Fruit fly (Drosophila melanogaster) whole organism, embryonic: ENCODE results near the gene CG3634.

Experiments
- Adf1 ChIP-seq: fragments of 200-800 bp; sonication (Bioruptor generic); IDR thresholded peaks from 2 replicates; pipeline ENCODE4 v1.3.6; 2022; ENCODE audit warnings: missing biosample characterization, missing genetic modification characterization
- BtbVII ChIP-seq: fragments of 200-800 bp; sonication (Bioruptor generic); optimal IDR thresholded peaks from 3 replicates; lab custom pipeline; 2017; ENCODE audit warnings: missing biosample characterization, mild to moderate bottlenecking, missing genetic modification characterization
- CG11093 ChIP-seq: fragments of 200-800 bp; sonication (Bioruptor generic); IDR thresholded peaks from 3 replicates; pipeline ENCODE4 v1.3.6; 2022; ENCODE audit warnings: missing biosample characterization, missing genetic modification characterization
- CG12104 ChIP-seq: fragments of 200-800 bp; sonication (Bioruptor generic); optimal IDR thresholded peaks from 3 replicates; lab custom pipeline; 2016; ENCODE audit warnings: missing biosample characterization, missing genetic modification characterization
- CG1602 ChIP-seq: fragments of 200-800 bp; sonication (Bioruptor generic); optimal IDR thresholded peaks from 3 replicates; lab custom pipeline; 2016; ENCODE audit warnings: missing biosample characterization, missing genetic modification characterization
- CG16813 ChIP-seq: fragments of 200-800 bp; sonication (Bioruptor generic); IDR thresholded peaks from 3 replicates; pipeline ENCODE4 v1.3.6; 2022; ENCODE audit warnings: missing biosample characterization, missing genetic modification characterization; ENCODE audit not compliant: partially characterized antibody
- CG17328 ChIP-seq: fragments of 200-800 bp; sonication (Bioruptor generic); IDR thresholded peaks from 2 replicates; pipeline ENCODE4 v1.3.6; 2022; ENCODE audit warnings: missing biosample characterization, missing genetic modification characterization
- CG18011 ChIP-seq: fragments of 200-800 bp; sonication (Bioruptor generic); optimal IDR thresholded peaks from 2 replicates; lab custom pipeline; 2017; ENCODE audit warnings: missing biosample characterization, missing genetic modification characterization, mild to moderate bottlenecking, moderate library complexity, missing genotype
- CG18599 ChIP-seq: fragments of 200-800 bp; sonication (Bioruptor generic); optimal IDR thresholded peaks from 3 replicates; lab custom pipeline; 2017; ENCODE audit warnings: missing biosample characterization, missing genetic modification characterization, mild to moderate bottlenecking, moderate library complexity, missing genetic modification reagents
- CG2712 ChIP-seq: fragments of 200-800 bp; optimal IDR thresholded peaks from 3 replicates; lab custom pipeline; 2019; ENCODE audit warnings: missing biosample characterization, mild to moderate bottlenecking, missing genetic modification characterization, moderate library complexity
- CG32532 ChIP-seq: fragments of 200-800 bp; sonication (Bioruptor generic); IDR thresholded peaks from 2 replicates; pipeline ENCODE4 v1.3.6; 2022; ENCODE audit warnings: missing biosample characterization, missing genetic modification characterization
- CG4404 ChIP-seq: fragments of 200-800 bp; sonication (Bioruptor generic); IDR thresholded peaks from 2 replicates; pipeline ENCODE4 v1.3.6; 2022; ENCODE audit warnings: missing biosample characterization, missing genetic modification characterization
- CG4820 ChIP-seq: fragments of 200-800 bp; sonication (Bioruptor generic); optimal IDR thresholded peaks from 3 replicates; lab custom pipeline; 2016; ENCODE audit warnings: missing biosample characterization, missing genetic modification characterization
- CG4854 ChIP-seq: fragments of 200-800 bp; sonication (Bioruptor generic); optimal IDR thresholded peaks from 2 replicates; lab custom pipeline; 2016; ENCODE audit warnings: missing biosample characterization, missing genetic modification characterization, inconsistent platforms
- CG5245 ChIP-seq: fragments of 200-800 bp; sonication (Bioruptor generic); optimal IDR thresholded peaks from 3 replicates; lab custom pipeline; 2016; ENCODE audit warnings: missing biosample characterization, missing genetic modification characterization
- CG6689 ChIP-seq: fragments of 200-800 bp; sonication (Bioruptor generic); IDR thresholded peaks from 2 replicates; pipeline ENCODE4 v1.3.6; 2022; ENCODE audit warnings: missing biosample characterization, missing genetic modification characterization
- CG6765 ChIP-seq: fragments of 200-800 bp; sonication (Bioruptor generic); optimal IDR thresholded peaks from 3 replicates; lab custom pipeline; 2017; ENCODE audit warnings: missing biosample characterization, mild to moderate bottlenecking, missing genetic modification characterization
- CG7963 ChIP-seq: fragments of 200-800 bp; sonication (Bioruptor generic); IDR thresholded peaks from 3 replicates; pipeline ENCODE4 v1.3.6; 2022; ENCODE audit warnings: missing biosample characterization, missing genetic modification characterization; ENCODE audit not compliant: partially characterized antibody
- CG8290 ChIP-seq, 3 experiments: fragments of 200-800 bp; sonication (Bioruptor generic); optimal IDR thresholded peaks; 2 replicates each; lab custom pipeline; 2016 to 2019; ENCODE audit warnings: missing biosample characterization in 3 of 3, missing genetic modification characterization in 3 of 3, mild to moderate bottlenecking in 2 of 3, moderate library complexity in 1 of 3
- CG9609 ChIP-seq: fragments of 200-800 bp; sonication (Bioruptor generic); optimal IDR thresholded peaks from 3 replicates; lab custom pipeline; 2016; ENCODE audit warnings: missing biosample characterization, missing genetic modification characterization
- CG9727 ChIP-seq: fragments of 200-800 bp; sonication (Bioruptor generic); optimal IDR thresholded peaks from 3 replicates; lab custom pipeline; 2017; ENCODE audit warnings: missing biosample characterization, mild to moderate bottlenecking, missing genetic modification characterization
- Dbx ChIP-seq: fragments of 200-800 bp; sonication (Bioruptor generic); IDR thresholded peaks from 3 replicates; pipeline ENCODE4 v1.3.6; 2022; ENCODE audit warnings: missing biosample characterization, missing genetic modification characterization
- Drgx ChIP-seq: fragments of 200-800 bp; sonication (Bioruptor generic); IDR thresholded peaks from 2 replicates; pipeline ENCODE4 v1.3.6; 2022; ENCODE audit warnings: missing biosample characterization, missing genetic modification characterization
- Fer1 ChIP-seq: fragments of 200-800 bp; sonication (Bioruptor generic); optimal IDR thresholded peaks from 2 replicates; lab custom pipeline; 2017; ENCODE audit warnings: missing biosample characterization, mild to moderate bottlenecking, missing genetic modification characterization
- Meics ChIP-seq: fragments of 200-800 bp; sonication (Bioruptor generic); optimal IDR thresholded peaks from 2 replicates; lab custom pipeline; 2017; ENCODE audit warnings: missing biosample characterization, mild to moderate bottlenecking, missing genetic modification characterization
- Neu2 ChIP-seq: fragments of 200-800 bp; sonication (Bioruptor generic); optimal IDR thresholded peaks from 3 replicates; lab custom pipeline; 2016; ENCODE audit warnings: missing biosample characterization, missing genetic modification characterization, borderline replicate concordance
- Side ChIP-seq: fragments of 200-800 bp; sonication (Bioruptor generic); optimal IDR thresholded peaks from 2 replicates; lab custom pipeline; 2016; ENCODE audit warnings: missing biosample characterization, missing genetic modification characterization
- Sox100B ChIP-seq: fragments of 200-800 bp; sonication (Bioruptor generic); optimal IDR thresholded peaks from 3 replicates; lab custom pipeline; 2018; ENCODE audit warnings: missing biosample characterization, mild to moderate bottlenecking, missing genetic modification characterization
- Spps ChIP-seq: fragments of 200-800 bp; sonication (Bioruptor generic); optimal IDR thresholded peaks from 2 replicates; lab custom pipeline; 2018; ENCODE audit warnings: missing biosample characterization, mild to moderate bottlenecking, missing genetic modification characterization
- Sry-β ChIP-seq: fragments of 200-800 bp; sonication (Bioruptor generic); optimal IDR thresholded peaks from 2 replicates; lab custom pipeline; 2018; ENCODE audit warnings: missing biosample characterization, mild to moderate bottlenecking, missing genetic modification characterization, moderate library complexity
- ash1 ChIP-seq: fragments of 200-800 bp; sonication (Bioruptor generic); optimal IDR thresholded peaks from 2 replicates; lab custom pipeline; 2018; ENCODE audit warnings: missing biosample characterization, mild to moderate bottlenecking, missing genetic modification characterization
- btn ChIP-seq: fragments of 200-800 bp; sonication (Bioruptor generic); optimal IDR thresholded peaks from 2 replicates; lab custom pipeline; 2016; ENCODE audit warnings: missing biosample characterization, missing genetic modification characterization
- chinmo ChIP-seq: fragments of 200-800 bp; sonication (Bioruptor generic); IDR thresholded peaks from 4 replicates; pipeline ENCODE4 v1.3.6; 2022; ENCODE audit warnings: missing biosample characterization, missing genetic modification characterization; ENCODE audit not compliant: partially characterized antibody
- chm ChIP-seq: fragments of 200-800 bp; sonication (Bioruptor generic); IDR thresholded peaks from 2 replicates; pipeline ENCODE4 v1.3.6; 2022; ENCODE audit warnings: missing biosample characterization, missing genetic modification characterization
- crc ChIP-seq: fragments of 200-800 bp; sonication (Bioruptor generic); optimal IDR thresholded peaks from 2 replicates; lab custom pipeline; 2016; ENCODE audit warnings: missing biosample characterization, missing genetic modification characterization
- danr ChIP-seq: fragments of 200-800 bp; sonication (Bioruptor generic); IDR thresholded peaks from 2 replicates; pipeline ENCODE4 v1.3.6; 2022; ENCODE audit warnings: missing biosample characterization, missing genetic modification characterization
- dysf ChIP-seq: fragments of 200-800 bp; sonication (Bioruptor generic); IDR thresholded peaks from 3 replicates; pipeline ENCODE4 v1.3.6; 2022; ENCODE audit warnings: missing biosample characterization, missing genetic modification characterization
- fd96Cb ChIP-seq: fragments of 200-800 bp; sonication (Bioruptor generic); optimal IDR thresholded peaks from 2 replicates; lab custom pipeline; 2018; ENCODE audit warnings: missing biosample characterization, mild to moderate bottlenecking, missing genetic modification characterization, moderate library complexity
- jumu ChIP-seq: fragments of 200-800 bp; sonication (Bioruptor generic); optimal IDR thresholded peaks from 3 replicates; lab custom pipeline; 2016; ENCODE audit warnings: missing biosample characterization, missing genetic modification characterization
- ken ChIP-seq: fragments of 200-800 bp; sonication (Bioruptor generic); IDR thresholded peaks from 3 replicates; pipeline ENCODE4 v1.3.6; 2022; ENCODE audit warnings: missing biosample characterization, missing genetic modification characterization
- lov ChIP-seq, 2 experiments: fragments of 200-800 bp in 1 of 2; fragments of >200 bp in 1 of 2; sonication (Bioruptor generic) in 1 of 2; IDR thresholded peaks in 1 of 2; optimal IDR thresholded peaks in 1 of 2; 2 replicates in 1 of 2; 3 replicates in 1 of 2; pipeline versions ENCODE4 v1.3.6 to Lab custom; 2017 to 2022; ENCODE audit warnings: missing biosample characterization in 1 of 2, missing genetic modification characterization in 1 of 2
- odd ChIP-seq: fragments of 200-800 bp; sonication (Bioruptor generic); optimal IDR thresholded peaks from 2 replicates; lab custom pipeline; 2017; ENCODE audit warnings: missing biosample characterization, mild to moderate bottlenecking, missing genetic modification characterization
- prd ChIP-seq, 3 experiments: fragments of >200 bp in 2 of 3; fragments of 200-800 bp in 1 of 3; sonication (Bioruptor generic) in 1 of 3; optimal IDR thresholded peaks in 2 of 3; IDR thresholded peaks in 1 of 3; 2 replicates in 2 of 3; 3 replicates in 1 of 3; pipeline versions ENCODE4 v1.3.6 to Lab custom; 2017 to 2022; ENCODE audit warnings: missing biosample characterization in 1 of 3, missing genetic modification characterization in 1 of 3
- repo ChIP-seq: fragments of 200-800 bp; sonication (Bioruptor generic); optimal IDR thresholded peaks from 2 replicates; lab custom pipeline; 2016; ENCODE audit warnings: missing biosample characterization, missing genetic modification characterization
- sc ChIP-seq, 3 experiments: fragments of >200 bp in 2 of 3; fragments of 200-800 bp in 1 of 3; sonication (Bioruptor generic) in 1 of 3; optimal IDR thresholded peaks; 2 replicates in 2 of 3; 3 replicates in 1 of 3; lab custom pipeline; 2017; ENCODE audit warnings: mild to moderate bottlenecking in 1 of 3, missing biosample characterization in 1 of 3, missing genetic modification characterization in 1 of 3, missing genetic modification reagents in 1 of 3
- seq ChIP-seq: fragments of 200-800 bp; sonication (Bioruptor generic); IDR thresholded peaks from 2 replicates; pipeline ENCODE4 v1.3.6; 2022; ENCODE audit warnings: missing biosample characterization, missing genetic modification characterization
- slou ChIP-seq: fragments of 200-800 bp; sonication (Bioruptor generic); optimal IDR thresholded peaks from 3 replicates; lab custom pipeline; 2016; ENCODE audit warnings: missing biosample characterization, missing genetic modification characterization
- vnd ChIP-seq: fragments of 200-800 bp; sonication (Bioruptor generic); IDR thresholded peaks from 3 replicates; pipeline ENCODE4 v1.3.6; 2022; ENCODE audit warnings: missing biosample characterization, missing genetic modification characterization; ENCODE audit not compliant: partially characterized antibody
- wek ChIP-seq: fragments of 200-800 bp; sonication (Bioruptor generic); optimal IDR thresholded peaks from 3 replicates; lab custom pipeline; 2018; ENCODE audit warnings: missing biosample characterization, mild to moderate bottlenecking, missing genetic modification characterization, moderate library complexity

The CG3634 gene

dm6 chr3L:20792693-20793092 is 16.4 kb downstream of the CG3634 start, which contains the start of gene Six4 (continued):
- no peak for TF ChIP-seq slou (GFP tag; lab: Kevin White, UChicago)
- no peak for TF ChIP-seq Fer1 (GFP tag; lab: Kevin White, UChicago)
- TF ChIP-seq dysf (GFP tag; lab: Robert Waterston, UW) = no peak
- TF ChIP-seq Spps (tag; lab: Kevin White, UChicago) = no peak
- TF ChIP-seq CG6689 (GFP tag; lab: Robert Waterston, UW) = no peak
- TF ChIP-seq Sox100B (GFP tag; lab: Kevin White, UChicago) = no peak
- no peak for TF ChIP-seq BtbVII
- TF ChIP-seq danr (GFP tag; lab: Robert Waterston, UW) = no peak
- no peak for TF ChIP-seq Neu2 (GFP tag; lab: Kevin White, UChicago)
- TF ChIP-seq CG4854 (GFP tag; lab: Kevin White, UChicago) = no peak
- peak; percentile 17 for TF ChIP-seq CG9727 (GFP tag; lab: Kevin White, UChicago)
- TF ChIP-seq ken (GFP tag; lab: Robert Waterston, UW) = no peak
- TF ChIP-seq CG6765 (GFP tag; lab: Kevin White, UChicago) = no peak
- no peak for TF ChIP-seq chinmo (GFP tag; lab: Robert Waterston, UW)
- TF ChIP-seq CG2712 (tag; lab: Kevin White, UChicago) = no peak
- no peak for TF ChIP-seq btn
- no peak for TF ChIP-seq Sry-β (GFP tag; lab: Kevin White, UChicago)
- no peak for TF ChIP-seq CG7963 (GFP tag; lab: Robert Waterston, UW)
- peak; percentile 53 for TF ChIP-seq wek (GFP tag; lab: Kevin White, UChicago)
- no peak for TF ChIP-seq Adf1 (GFP tag; lab: Robert Waterston, UW)
- no peak for TF ChIP-seq ash1 (GFP tag; lab: Kevin White, UChicago)
- TF ChIP-seq chm (GFP tag; lab: Robert Waterston, UW) = peak; percentile 62
- no peak for TF ChIP-seq Drgx (GFP tag; lab: Robert Waterston, UW)
- no peak for TF ChIP-seq CG12104 (GFP tag; lab: Kevin White, UChicago)
- TF ChIP-seq repo (GFP tag; lab: Kevin White, UChicago) = no peak
- TF ChIP-seq CG4404 (GFP tag; lab: Robert Waterston, UW) = no peak
- TF ChIP-seq lov (optimal IDR thresholded peaks at IDR 0.05; lab: Kevin White, UChicago) = no peak
- no peak for TF ChIP-seq lov (GFP tag; IDR thresholded peaks at IDR 0.05; lab: Robert Waterston, UW)
- TF ChIP-seq CG5245 (GFP tag; lab: Kevin White, UChicago) = no peak
- no peak for TF ChIP-seq fd96Cb (tag; lab: Kevin White, UChicago)
- TF ChIP-seq CG17328 (GFP tag; lab: Robert Waterston, UW) = peak; percentile 41; the same call in 1 of the 2 replicates
- TF ChIP-seq CG32532 (GFP tag; lab: Robert Waterston, UW) = no peak
- TF ChIP-seq CG4820 (GFP tag; lab: Kevin White, UChicago) = no peak
- no peak for TF ChIP-seq CG1602 (GFP tag; lab: Kevin White, UChicago)
- no peak for TF ChIP-seq crc
- TF ChIP-seq odd (GFP tag; lab: Kevin White, UChicago) = no peak
- peak; percentile 89 for TF ChIP-seq seq (GFP tag; lab: Robert Waterston, UW)
- TF ChIP-seq sc (optimal IDR thresholded peaks at IDR 0.05; lab: Kevin White, UChicago) = no peak
- no peak for TF ChIP-seq sc (GFP tag; optimal IDR thresholded peaks at IDR 0.05; lab: Kevin White, UChicago)
- TF ChIP-seq CG11093 (GFP tag; lab: Robert Waterston, UW) = no peak
- no peak for TF ChIP-seq Side (GFP tag; lab: Kevin White, UChicago)
- TF ChIP-seq jumu = no peak
- no peak for TF ChIP-seq Dbx (GFP tag; lab: Robert Waterston, UW)
- TF ChIP-seq CG8290 (GFP tag; optimal IDR thresholded peaks at IDR 0.05; lab: Kevin White, UChicago) = peak; percentile 28
- peak in 1 of 2 experiments; percentile 92 for TF ChIP-seq CG8290 (tag; optimal IDR thresholded peaks at IDR 0.05; lab: Kevin White, UChicago)
- no peak for TF ChIP-seq Meics
- TF ChIP-seq prd (optimal IDR thresholded peaks at IDR 0.05; lab: Kevin White, UChicago) = no peak
- 0 out of 3 replicates have a peak, but pooled peaks have one; percentile 28 for TF ChIP-seq prd (GFP tag; IDR thresholded peaks at IDR 0.05; lab: Robert Waterston, UW)
- no peak for TF ChIP-seq CG16813
- no peak for TF ChIP-seq CG18599 (GFP tag; lab: Kevin White, UChicago)
- TF ChIP-seq CG18011 (GFP tag; lab: Kevin White, UChicago) = no peak
- TF ChIP-seq CG9609 (GFP tag; lab: Kevin White, UChicago) = no peak
- no peak for TF ChIP-seq vnd (GFP tag; lab: Robert Waterston, UW)
